Worm (Caenorhabditis elegans) whole organism, young adult: ENCODE results near the gene F22F4.9.

Experiments
- C06A6.2 ChIP-seq: fragments of 200-800 bp; sonication (Bioruptor generic); conservative IDR thresholded peaks from 2 replicates; pipeline ENCODE4 v1.3.6; 2022; ENCODE audit warnings: missing genetic modification characterization, missing compliant biosample characterization
- hsf-1 ChIP-seq: fragments of 200-800 bp; sonication (Bioruptor generic); IDR thresholded peaks from 2 replicates; pipeline ENCODE4 v1.3.6; 2022; ENCODE audit warnings: missing genetic modification reagents, missing genetic modification characterization, missing compliant biosample characterization
- pbrm-1 ChIP-seq: fragments of 200-800 bp; sonication (Bioruptor generic); IDR thresholded peaks from 2 replicates; pipeline ENCODE4 v1.3.6; 2022; ENCODE audit warnings: missing genetic modification reagents, missing genetic modification characterization, missing compliant biosample characterization

- TF ChIP-seq pbrm-1 (GFP tag; lab: Robert Waterston, UW), result no peak
- TF ChIP-seq C06A6.2 (GFP tag; lab: Robert Waterston, UW), result no peak
- TF ChIP-seq hsf-1, result no peak
These were observed 6.5 kb downstream of the F22F4.9 start, which contains the start of gene F22F4.5 for ce11 chrX:5992770-5993169.
